Worm (Caenorhabditis elegans): ENCODE measurements around the gene C14C10.5.

DNA sequence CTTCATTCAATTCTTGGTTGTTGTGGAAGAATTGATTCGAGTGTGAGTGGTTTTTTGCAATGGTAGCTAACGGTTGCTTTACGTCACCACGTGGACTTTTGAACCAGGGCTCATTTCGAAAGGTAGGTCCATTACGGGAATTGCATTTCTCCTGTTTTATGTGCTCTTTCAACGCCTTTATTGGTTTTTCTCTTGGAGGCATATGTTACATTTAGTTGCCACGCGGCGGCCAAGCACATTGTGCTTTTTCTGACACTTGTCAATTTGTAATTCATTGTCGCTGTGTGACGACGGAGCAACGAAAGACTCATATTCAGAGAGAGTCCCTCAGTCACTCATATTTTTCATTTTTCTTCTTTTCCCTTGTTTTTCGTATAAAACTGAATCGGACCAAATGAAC, 15.2 kb upstream of the C14C10.5 start:
- no peak for TF ChIP-seq pha-4 (GFP tag; IDR thresholded peaks at IDR 0.05)
- no peak for TF ChIP-seq pha-4 (tag; optimal IDR thresholded peaks at IDR 0.05)
- no peak for TF ChIP-seq nhr-237 (tag; optimal IDR thresholded peaks at IDR 0.05)
- no peak for TF ChIP-seq nhr-11 (tag; optimal IDR thresholded peaks at IDR 0.05)
- TF ChIP-seq F49E8.2 (tag; optimal IDR thresholded peaks at IDR 0.05; ENCODE audit: borderline replicate concordance) = no peak
- no peak for TF ChIP-seq unc-39 (tag; optimal IDR thresholded peaks at IDR 0.05)
- TF ChIP-seq lsy-2 (tag; optimal IDR thresholded peaks at IDR 0.05) = no peak
- no peak for TF ChIP-seq unc-130 (GFP tag; optimal IDR thresholded peaks at IDR 0.05)
- TF ChIP-seq ces-1 (GFP tag; optimal IDR thresholded peaks at IDR 0.05) = no peak
- TF ChIP-seq ama-1 (optimal IDR thresholded peaks at IDR 0.05) = no peak
- TF ChIP-seq sdz-12 (GFP tag; optimal IDR thresholded peaks at IDR 0.05) = no peak

Measured in whole organism, L4 larva.